Fruit fly (Drosophila melanogaster): ENCODE data around the gene CG7778.

CG7778 gene

DNA sequence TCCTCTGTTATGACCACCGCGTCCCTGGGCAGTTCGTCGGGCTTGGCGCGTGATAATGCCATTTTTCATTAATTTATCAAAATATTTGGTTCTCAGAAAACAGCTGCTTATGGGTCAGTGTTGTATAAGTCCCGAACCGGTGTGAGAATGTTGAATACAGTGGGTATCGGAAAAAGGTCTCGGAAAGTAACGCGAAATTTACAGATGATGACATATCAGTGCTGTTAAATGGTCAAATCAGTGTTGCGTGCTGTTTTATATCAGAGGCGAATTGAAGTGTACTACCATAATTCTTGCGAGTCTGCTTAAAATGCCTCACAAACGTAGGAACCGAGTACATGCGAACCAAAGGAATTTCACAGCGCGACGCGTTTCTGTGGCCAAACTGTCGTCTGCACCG, 36.2 kb downstream of the CG7778 start, which contains the start of the genes CG13392 and Rcd4 (continued):
- TF ChIP-seq CG13775 (GFP tag; optimal IDR thresholded peaks at IDR 0.05) (peak; percentile 21), hb (GFP tag; IDR thresholded peaks at IDR 0.05; ENCODE audit: partially characterized antibody) (peak; percentile 31; the same call in 1 of the 3 replicates), Eip74EF (GFP tag; optimal IDR thresholded peaks at IDR 0.05) (no peak), CG5953 (GFP tag; IDR thresholded peaks at IDR 0.05) (no peak), Dfd (GFP tag; optimal IDR thresholded peaks at IDR 0.05) (no peak), CG4617 (GFP tag; optimal IDR thresholded peaks at IDR 0.05; ENCODE audit: borderline replicate concordance) (peak; percentile 84), CG16815 (GFP tag; optimal IDR thresholded peaks at IDR 0.05) (peak; percentile 24), CG6654 (GFP tag; optimal IDR thresholded peaks at IDR 0.05) (peak; percentile 1), CG6791 (GFP tag; IDR thresholded peaks at IDR 0.05; ENCODE audit: partially characterized antibody) (peak; percentile 73), Rfx (GFP tag; IDR thresholded peaks at IDR 0.05) (peak; percentile 88), CG10654 (GFP tag; optimal IDR thresholded peaks at IDR 0.05) (no peak), Dad (GFP tag; optimal IDR thresholded peaks at IDR 0.05) (peak; percentile 76), disco-r (GFP tag; optimal IDR thresholded peaks at IDR 0.05) (peak; percentile 12), pum (GFP tag; optimal IDR thresholded peaks at IDR 0.05) (peak; percentile 61), CG18619 (GFP tag; optimal IDR thresholded peaks at IDR 0.05) (peak; percentile 36), grau (tag; optimal IDR thresholded peaks at IDR 0.05) (peak; percentile 94), CG3847 (GFP tag; IDR thresholded peaks at IDR 0.05) (peak; percentile 79), dati (GFP tag; IDR thresholded peaks at IDR 0.05) (no peak), CG8924 (tag; optimal IDR thresholded peaks at IDR 0.05) (peak; percentile 20), pnt (GFP tag; optimal IDR thresholded peaks at IDR 0.05) (no peak), Six4 (GFP tag; optimal IDR thresholded peaks at IDR 0.05) (no peak), HLH54F (GFP tag; optimal IDR thresholded peaks at IDR 0.05) (peak; percentile 81), Taf1 (GFP tag; IDR thresholded peaks at IDR 0.05) (peak; percentile 58), Vsx1 (GFP tag; optimal IDR thresholded peaks at IDR 0.05) (no peak), trem (tag; optimal IDR thresholded peaks at IDR 0.05) (peak; percentile 65), CG15269 (tag; optimal IDR thresholded peaks at IDR 0.05) (peak; percentile 43), oc (tag; optimal IDR thresholded peaks at IDR 0.05) (no peak), shn (GFP tag; optimal IDR thresholded peaks at IDR 0.05) (peak; percentile 71), toy (GFP tag; IDR thresholded peaks at IDR 0.05) (no peak), Bteb2 (GFP tag; optimal IDR thresholded peaks at IDR 0.05) (peak; percentile 57), CG34422 (GFP tag; IDR thresholded peaks at IDR 0.05) (peak; percentile 91), amos (GFP tag; IDR thresholded peaks at IDR 0.05; ENCODE audit: partially characterized antibody) (peak; percentile 67), Mes4 (GFP tag; optimal IDR thresholded peaks at IDR 0.05) (no peak), pzg (GFP tag; optimal IDR thresholded peaks at IDR 0.05) (peak; percentile 87), CG7963 (GFP tag; IDR thresholded peaks at IDR 0.05; ENCODE audit: partially characterized antibody) (peak; percentile 31; the same call in 1 of the 3 replicates), ATbp (GFP tag; optimal IDR thresholded peaks at IDR 0.05) (no peak), zen (tag; optimal IDR thresholded peaks at IDR 0.05) (peak; percentile 76), CG7357 (GFP tag; IDR thresholded peaks at IDR 0.05) (no peak), nmo (GFP tag; optimal IDR thresholded peaks at IDR 0.05) (peak; percentile 51), Ada2b (GFP tag; IDR thresholded peaks at IDR 0.05) (peak; percentile 38), Lhr (GFP tag; optimal IDR thresholded peaks at IDR 0.05) (peak; percentile 35), Optix (GFP tag; IDR thresholded peaks at IDR 0.05) (0 out of 3 replicates have a peak, but pooled peaks have one; percentile 25), sqz (GFP tag; optimal IDR thresholded peaks at IDR 0.05) (no peak), CG1529 (GFP tag; optimal IDR thresholded peaks at IDR 0.05) (peak; percentile 37), CG43689 (GFP tag; IDR thresholded peaks at IDR 0.05) (no peak), dimm (GFP tag; IDR thresholded peaks at IDR 0.05) (no peak), CG34224 (GFP tag; IDR thresholded peaks at IDR 0.05; ENCODE audit: partially characterized antibody) (peak; percentile 81), pb (GFP tag; optimal IDR thresholded peaks at IDR 0.05) (peak; percentile 63), CG17385 (GFP tag; optimal IDR thresholded peaks at IDR 0.05) (peak; percentile 65), pros (GFP tag; optimal IDR thresholded peaks at IDR 0.05) (no peak), CG9215 (GFP tag; IDR thresholded peaks at IDR 0.05) (peak; percentile 44; the same call in 1 of the 2 replicates)

Data from whole organism, embryonic.